Worm (Caenorhabditis elegans): ENCODE data around the gene Y61A9LA.7.

DNA sequence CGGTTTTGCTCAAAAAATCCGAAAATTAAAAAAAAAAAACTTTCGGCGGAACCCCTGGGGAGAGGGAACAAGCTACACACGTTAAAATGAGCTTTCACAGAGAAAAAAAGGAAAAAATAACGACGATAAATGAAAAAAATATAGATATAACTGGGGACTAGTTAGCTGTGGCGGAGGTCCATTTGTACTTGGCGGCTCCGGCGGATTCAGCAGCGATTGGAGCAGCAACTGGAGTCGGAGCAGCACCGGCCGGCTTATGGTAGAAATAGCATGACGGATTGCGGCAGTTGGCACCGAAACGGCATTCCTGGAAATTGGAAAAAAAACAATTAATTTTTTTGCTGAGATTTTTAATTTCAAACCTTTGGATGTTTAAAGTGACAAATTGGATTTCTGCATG lies 2.9 kb upstream of the Y61A9LA.7 start:
- TF ChIP-seq ama-1 (optimal IDR thresholded peaks at IDR 0.05) (no peak), mdl-1 (tag; optimal IDR thresholded peaks at IDR 0.05) (no peak), snu-23 (GFP tag; optimal IDR thresholded peaks at IDR 0.05) (no peak), nhr-77 (tag; optimal IDR thresholded peaks at IDR 0.05) (no peak)
